Worm (Caenorhabditis elegans) whole organism, young adult: ENCODE data around the gene unc-76.

ENCODE experiments used
- B0019.2 ChIP-seq: fragments of 200-800 bp; sonication (Bioruptor generic); conservative IDR thresholded peaks from 2 replicates; pipeline ENCODE4 v1.3.6; 2022; ENCODE audit warnings: missing genetic modification reagents, missing genetic modification characterization, missing compliant biosample characterization
- D2030.7 ChIP-seq: fragments of 200-800 bp; sonication (Bioruptor generic); IDR thresholded peaks from 2 replicates; pipeline ENCODE4 v1.3.6; 2022; ENCODE audit warnings: missing genetic modification reagents, missing genetic modification characterization, missing compliant biosample characterization
- F22D6.2 ChIP-seq: sonication (generic microtip); optimal IDR thresholded peaks from 2 replicates; lab custom pipeline; 2016; ENCODE audit warnings: mild to moderate bottlenecking, missing genetic modification characterization, missing compliant biosample characterization
- F49E8.2 ChIP-seq: sonication (generic microtip); optimal IDR thresholded peaks from 3 replicates; lab custom pipeline; 2017; ENCODE audit warnings: missing genetic modification characterization, mild to moderate bottlenecking, missing compliant biosample characterization, antibody characterized with exemption, moderate library complexity; ENCODE audit not compliant: insufficient read depth
- K11D2.4 ChIP-seq: fragments of 200-800 bp; sonication (Bioruptor generic); IDR thresholded peaks from 2 replicates; pipeline ENCODE4 v1.3.6; 2022; ENCODE audit warnings: missing genetic modification reagents, missing genetic modification characterization, missing compliant biosample characterization
- Y79H2A.3 ChIP-seq: fragments of 200-800 bp; sonication (Bioruptor generic); conservative IDR thresholded peaks from 2 replicates; pipeline ENCODE4 v1.3.6; 2022; ENCODE audit warnings: missing genetic modification reagents, missing genetic modification characterization, missing compliant biosample characterization
- Y95B8A.8 ChIP-seq: fragments of 200-800 bp; sonication (Bioruptor generic); IDR thresholded peaks from 2 replicates; pipeline ENCODE4 v1.3.6; 2022; ENCODE audit warnings: missing genetic modification reagents, missing genetic modification characterization, missing compliant biosample characterization
- atf-7 ChIP-seq: sonication (generic microtip); optimal IDR thresholded peaks from 2 replicates; lab custom pipeline; 2017; ENCODE audit warnings: mild to moderate bottlenecking, missing genetic modification characterization, missing compliant biosample characterization
- bed-1 ChIP-seq: fragments of 200-800 bp; sonication (Bioruptor generic); IDR thresholded peaks from 2 replicates; pipeline ENCODE4 v1.3.6; 2022; ENCODE audit warnings: missing genetic modification reagents, missing genetic modification characterization, missing compliant biosample characterization
- bed-2 ChIP-seq: fragments of 200-800 bp; sonication (Bioruptor generic); IDR thresholded peaks from 2 replicates; pipeline ENCODE4 v1.3.6; 2022; ENCODE audit warnings: missing genetic modification reagents, missing genetic modification characterization, missing compliant biosample characterization
- ccch-3 ChIP-seq: fragments of 200-800 bp; sonication (Bioruptor generic); optimal IDR thresholded peaks from 2 replicates; lab custom pipeline; 2018; ENCODE audit warnings: mild to moderate bottlenecking, missing genetic modification characterization, missing compliant biosample characterization
- cebp-2 ChIP-seq: fragments of 200-800 bp; sonication (Bioruptor generic); IDR thresholded peaks from 2 replicates; pipeline ENCODE4 v1.3.6; 2022; ENCODE audit warnings: missing genetic modification characterization, missing compliant biosample characterization
- ceh-100 ChIP-seq: fragments of 200-800 bp; sonication (Bioruptor generic); IDR thresholded peaks from 2 replicates; pipeline ENCODE4 v1.3.6; 2022; ENCODE audit warnings: missing genetic modification reagents, missing genetic modification characterization, missing compliant biosample characterization
- ceh-27 ChIP-seq: fragments of 200-800 bp; sonication (Bioruptor generic); optimal IDR thresholded peaks from 2 replicates; lab custom pipeline; 2018; ENCODE audit warnings: mild to moderate bottlenecking, missing genetic modification characterization, moderate library complexity, missing compliant biosample characterization
- ceh-40 ChIP-seq: fragments of 200-800 bp; sonication (Bioruptor generic); IDR thresholded peaks from 2 replicates; pipeline ENCODE4 v1.3.6; 2022; ENCODE audit warnings: missing genetic modification characterization, missing compliant biosample characterization
- chd-7 ChIP-seq: sonication (generic microtip); optimal IDR thresholded peaks from 2 replicates; lab custom pipeline; 2016; ENCODE audit warnings: mild to moderate bottlenecking, missing genetic modification characterization, moderate library complexity, missing compliant biosample characterization
- dpff-1 ChIP-seq: sonication (generic microtip); optimal IDR thresholded peaks from 2 replicates; lab custom pipeline; 2017; ENCODE audit warnings: mild to moderate bottlenecking, missing genetic modification characterization, missing compliant biosample characterization
- dpl-1 ChIP-seq: fragments of 150-350 bp; optimal IDR thresholded peaks from 2 replicates; lab custom pipeline; 2014; ENCODE audit warnings: missing biosample characterization, missing genetic modification reagents, missing genetic modification characterization
- egl-18 ChIP-seq: fragments of 200-800 bp; sonication (Bioruptor generic); IDR thresholded peaks from 2 replicates; pipeline ENCODE4 v1.3.6; 2022; ENCODE audit warnings: missing genetic modification reagents, missing genetic modification characterization, missing compliant biosample characterization
- gei-17 ChIP-seq: fragments of 200-800 bp; sonication (Bioruptor generic); optimal IDR thresholded peaks from 2 replicates; lab custom pipeline; 2018; ENCODE audit warnings: mild to moderate bottlenecking, missing genetic modification characterization, missing compliant biosample characterization
- hlh-26 ChIP-seq: fragments of 200-800 bp; sonication (Bioruptor generic); conservative IDR thresholded peaks from 2 replicates; pipeline ENCODE4 v1.3.6; 2022; ENCODE audit warnings: missing genetic modification reagents, missing genetic modification characterization, missing compliant biosample characterization
- hsf-1 ChIP-seq: fragments of 200-800 bp; sonication (Bioruptor generic); IDR thresholded peaks from 2 replicates; pipeline ENCODE4 v1.3.6; 2022; ENCODE audit warnings: missing genetic modification reagents, missing genetic modification characterization, missing compliant biosample characterization
- lin-35 ChIP-seq, 3 experiments: fragments of 150-350 bp in 2 of 3; sonication (generic microtip) in 1 of 3; optimal IDR thresholded peaks; 2 replicates each; lab custom pipeline; 2014 to 2018; ENCODE audit warnings: missing biosample characterization in 3 of 3, missing genetic modification characterization in 3 of 3, missing genetic modification reagents in 3 of 3
- lin-54 ChIP-seq: fragments of 200-800 bp; sonication (Bioruptor generic); optimal IDR thresholded peaks from 2 replicates; lab custom pipeline; 2018; ENCODE audit warnings: mild to moderate bottlenecking, missing genetic modification characterization, missing compliant biosample characterization
- lir-1 ChIP-seq: fragments of 200-800 bp; sonication (Bioruptor generic); conservative IDR thresholded peaks from 2 replicates; pipeline ENCODE4 v1.3.6; 2022; ENCODE audit warnings: missing genetic modification reagents, missing genetic modification characterization, missing compliant biosample characterization
- lsl-1 ChIP-seq: fragments of 200-800 bp; sonication (Bioruptor generic); optimal IDR thresholded peaks from 2 replicates; lab custom pipeline; 2018; ENCODE audit warnings: mild to moderate bottlenecking, missing genetic modification characterization, moderate library complexity, missing compliant biosample characterization
- madf-3 ChIP-seq: fragments of 200-800 bp; sonication (Bioruptor generic); IDR thresholded peaks from 2 replicates; pipeline ENCODE4 v1.3.6; 2022; ENCODE audit warnings: missing genetic modification reagents, missing genetic modification characterization, missing compliant biosample characterization
- madf-8 ChIP-seq: fragments of 200-800 bp; sonication (Bioruptor generic); conservative IDR thresholded peaks from 2 replicates; pipeline ENCODE4 v1.3.6; 2022; ENCODE audit warnings: missing genetic modification reagents, missing genetic modification characterization, missing compliant biosample characterization
- mxl-1 ChIP-seq: sonication (generic microtip); optimal IDR thresholded peaks from 2 replicates; lab custom pipeline; 2016; ENCODE audit warnings: missing genetic modification characterization, missing compliant biosample characterization
- nfya-2 ChIP-seq: fragments of 200-800 bp; sonication (Bioruptor generic); IDR thresholded peaks from 2 replicates; pipeline ENCODE4 v1.3.6; 2022; ENCODE audit warnings: missing genetic modification reagents, missing genetic modification characterization, missing compliant biosample characterization
- nhr-120 ChIP-seq: fragments of 200-800 bp; sonication (Bioruptor generic); IDR thresholded peaks from 2 replicates; pipeline ENCODE4 v1.3.6; 2022; ENCODE audit warnings: missing genetic modification characterization, missing compliant biosample characterization
- nhr-179 ChIP-seq: sonication (generic microtip); optimal IDR thresholded peaks from 2 replicates; lab custom pipeline; 2016; ENCODE audit warnings: mild to moderate bottlenecking, missing genetic modification characterization, missing compliant biosample characterization
- nhr-80 ChIP-seq: sonication (generic microtip); optimal IDR thresholded peaks from 2 replicates; lab custom pipeline; 2016; ENCODE audit warnings: missing genetic modification characterization, missing compliant biosample characterization
- pha-4 ChIP-seq: fragments of 150-350 bp; sonication (generic microtip); optimal IDR thresholded peaks from 2 replicates; lab custom pipeline; 2014; ENCODE audit warnings: missing biosample characterization, missing genetic modification reagents, missing genetic modification characterization
- rpc-1 ChIP-seq, 2 experiments: fragments of 150-350 bp in 1 of 2; sonication (generic microtip) in 1 of 2; optimal IDR thresholded peaks; 2 replicates each; lab custom pipeline; 2014 to 2018; ENCODE audit warnings: missing biosample characterization in 1 of 2, missing genetic modification characterization in 1 of 2, missing genetic modification reagents in 1 of 2, missing genotype in 1 of 2
- snpc-1.3 ChIP-seq: sonication (generic microtip); optimal IDR thresholded peaks from 2 replicates; lab custom pipeline; 2017; ENCODE audit warnings: missing genetic modification characterization, mild to moderate bottlenecking, missing compliant biosample characterization, antibody characterized with exemption, moderate library complexity, missing genotype, missing genetic modification reagents; ENCODE audit not compliant: insufficient read depth
- snpc-3.4 ChIP-seq: sonication (generic microtip); optimal IDR thresholded peaks from 2 replicates; lab custom pipeline; 2017; ENCODE audit warnings: missing genetic modification characterization, mild to moderate bottlenecking, missing compliant biosample characterization, antibody characterized with exemption, moderate library complexity, missing genotype, missing genetic modification reagents
- tbp1 ChIP-seq: fragments of 200-800 bp; sonication (Bioruptor generic); optimal IDR thresholded peaks from 2 replicates; lab custom pipeline; 2018; ENCODE audit warnings: mild to moderate bottlenecking, missing genetic modification characterization, missing compliant biosample characterization
- tbx-9 ChIP-seq: sonication (generic microtip); optimal IDR thresholded peaks from 2 replicates; lab custom pipeline; 2016; ENCODE audit warnings: borderline replicate concordance, missing genetic modification characterization, inconsistent platforms, missing compliant biosample characterization
- ztf-28 ChIP-seq: fragments of 200-800 bp; sonication (Bioruptor generic); IDR thresholded peaks from 2 replicates; pipeline ENCODE4 v1.3.6; 2022; ENCODE audit warnings: missing genetic modification reagents, missing genetic modification characterization, missing compliant biosample characterization

The unc-76 gene

DNA sequence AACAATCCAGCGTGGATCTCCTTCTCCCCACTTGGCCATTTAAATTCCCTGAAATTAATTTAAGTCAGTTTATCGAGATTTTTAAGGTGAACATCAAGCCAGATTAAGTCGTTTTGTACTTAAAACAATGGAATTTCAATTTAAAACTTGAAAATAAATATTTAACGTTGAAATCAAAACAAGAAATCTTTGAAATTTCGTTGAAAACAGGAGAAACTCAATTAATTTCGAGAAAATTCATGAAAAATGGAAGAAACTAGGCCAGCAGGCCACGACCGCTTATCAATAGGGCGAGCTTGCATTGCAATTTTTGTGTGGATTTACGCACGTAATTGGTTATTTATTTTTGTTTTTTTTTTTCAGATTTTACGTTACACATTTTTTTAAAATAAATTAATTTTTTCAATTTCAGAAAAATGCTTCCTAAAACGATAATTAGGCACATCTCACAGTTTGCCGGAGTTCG is 13.8 kb downstream of the unc-76 start, which contains the start of the genes ahsa-1 and C01G10.7 (continued):
- TF ChIP-seq snpc-3.4 (tag; lab: Kevin White, UChicago) (peak; percentile 51), madf-3 (GFP tag; lab: Robert Waterston, UW) (no peak), hlh-26 (GFP tag; lab: Robert Waterston, UW) (no peak)

- TF ChIP-seq nhr-179 (tag; lab: Kevin White, UChicago), result no peak
- no peak for TF ChIP-seq atf-7
- TF ChIP-seq ceh-100, result no peak
- TF ChIP-seq hsf-1 (GFP tag; lab: Robert Waterston, UW), result no peak
Measured at ce11 chrV:15087207-15087706, 15.7 kb downstream of the unc-76 start, which contains the start of the genes C01G10.15 and C01G10.6. C01G10.15 (minus strand) TSS chrV:15087307. C01G10.6 (plus strand) TSS chrV:15087656.

- TF ChIP-seq Y95B8A.8 (no peak), ztf-28 (GFP tag; lab: Robert Waterston, UW) (no peak), dpff-1 (tag; lab: Kevin White, UChicago) (no peak), mxl-1 (tag; lab: Kevin White, UChicago) (no peak), Y79H2A.3 (GFP tag; lab: Robert Waterston, UW) (no peak), snpc-3.4 (tag; lab: Kevin White, UChicago) (no peak), egl-18 (GFP tag; lab: Robert Waterston, UW) (no peak), lin-54 (GFP tag; lab: Kevin White, UChicago) (no peak), cebp-2 (GFP tag; lab: Robert Waterston, UW) (no peak), lsl-1 (GFP tag; lab: Kevin White, UChicago) (no peak), tbp1 (GFP tag; lab: Kevin White, UChicago) (no peak), F49E8.2 (no peak), F22D6.2 (tag; lab: Kevin White, UChicago) (no peak), madf-8 (GFP tag; lab: Robert Waterston, UW) (no peak), lir-1 (GFP tag; lab: Robert Waterston, UW) (no peak), ceh-40 (GFP tag; lab: Robert Waterston, UW) (no peak), hsf-1 (GFP tag; lab: Robert Waterston, UW) (no peak), D2030.7 (GFP tag; lab: Robert Waterston, UW) (no peak)
- TF ChIP-seq, all 124 proteins: peak for 0
Measured at ce11 chrV:15088613-15089012, 17.1 kb downstream of the unc-76 start, which contains the start of gene C01G10.18. C01G10.18 (minus strand) TSS chrV:15088713.

DNA sequence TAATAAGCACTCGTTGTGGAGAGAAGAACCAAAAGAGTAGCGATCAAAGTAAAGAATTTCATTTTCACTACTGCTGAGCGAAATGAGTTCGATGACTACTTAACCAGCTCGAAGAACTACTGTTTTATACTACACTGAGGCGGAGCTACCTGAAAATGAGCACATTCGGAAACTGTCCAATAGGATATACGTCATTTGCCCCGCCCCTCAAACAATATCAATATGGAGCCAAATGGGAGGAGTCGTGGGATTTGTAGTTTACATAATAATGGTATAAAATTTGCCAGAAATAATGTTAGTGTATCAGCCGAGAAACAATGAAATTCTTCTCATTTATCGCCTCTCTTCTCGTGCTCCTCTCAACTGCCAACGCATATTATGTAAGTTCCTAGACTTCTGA is 17.9 kb downstream of the unc-76 start, which contains the start of the genes C01G10.5 and C01G10.4:
C01G10.5 (minus strand) TSS at position 101 of the 400 bp plus-strand sequence.
C01G10.4 (plus strand) TSS at position 303 of the 400 bp plus-strand sequence.
- TF ChIP-seq tbx-9 (tag; lab: Kevin White, UChicago), result no peak
- TF ChIP-seq nhr-120, result no peak
- TF ChIP-seq lin-35 (GFP tag; optimal IDR thresholded peaks at IDR 0.05; lab: Kevin White, UChicago), result no peak
- TF ChIP-seq ccch-3 (GFP tag; lab: Kevin White, UChicago), result no peak
- no peak for TF ChIP-seq ceh-27
- no peak for TF ChIP-seq K11D2.4
- no peak for TF ChIP-seq chd-7 (tag; lab: Kevin White, UChicago)
- TF ChIP-seq gei-17 (GFP tag; lab: Kevin White, UChicago), result no peak
- TF ChIP-seq nfya-2 (GFP tag; lab: Robert Waterston, UW), result no peak
- no peak for TF ChIP-seq B0019.2 (GFP tag; lab: Robert Waterston, UW)
- TF ChIP-seq nhr-80, result no peak
- no peak for TF ChIP-seq snpc-1.3 (tag; lab: Kevin White, UChicago)
- no peak for TF ChIP-seq rpc-1 (optimal IDR thresholded peaks at IDR 0.05; lab: Kevin White, UChicago)
- no peak for TF ChIP-seq rpc-1 (tag; optimal IDR thresholded peaks at IDR 0.05; lab: Kevin White, UChicago)
- no peak for TF ChIP-seq pha-4 (tag; lab: Kevin White, UChicago)
- TF ChIP-seq dpl-1 (GFP tag; lab: Kevin White, UChicago), result no peak
- TF ChIP-seq bed-1, result no peak
- TF ChIP-seq bed-2, result no peak
- TF ChIP-seq, all 124 proteins: peak for 0
